Worm (Caenorhabditis elegans) whole organism, L4 larva: ENCODE results near the gene ptp-5.2.

Experiments
- F26F4.8 ChIP-seq: fragments of 200-800 bp; sonication (Bioruptor generic); conservative IDR thresholded peaks from 2 replicates; pipeline ENCODE4 v1.3.6; 2022; ENCODE audit warnings: missing genetic modification characterization, missing compliant biosample characterization
- T20F7.1 ChIP-seq: fragments of 200-800 bp; sonication (Bioruptor generic); optimal IDR thresholded peaks from 2 replicates; lab custom pipeline; 2018; ENCODE audit warnings: mild to moderate bottlenecking, missing genetic modification characterization, missing compliant biosample characterization
- ceh-28 ChIP-seq: fragments of 150-350 bp; optimal IDR thresholded peaks from 2 replicates; lab custom pipeline; 2014; ENCODE audit warnings: missing biosample characterization, missing genetic modification reagents, missing genetic modification characterization
- ces-1 ChIP-seq: fragments of 150-350 bp; sonication (generic microtip); optimal IDR thresholded peaks from 4 replicates; lab custom pipeline; 2014; ENCODE audit warnings: missing biosample characterization, missing genetic modification reagents, missing genetic modification characterization
- dmd-6 ChIP-seq: fragments of 200-800 bp; sonication (Bioruptor generic); IDR thresholded peaks from 2 replicates; pipeline ENCODE4 v1.3.6; 2022; ENCODE audit warnings: missing genetic modification reagents, missing genetic modification characterization, missing compliant biosample characterization
- dmd-9 ChIP-seq: fragments of 200-800 bp; sonication (Bioruptor generic); IDR thresholded peaks from 2 replicates; pipeline ENCODE4 v1.3.6; 2022; ENCODE audit warnings: missing genetic modification reagents, missing genetic modification characterization, missing compliant biosample characterization
- egl-27 ChIP-seq: sonication (generic microtip); optimal IDR thresholded peaks from 3 replicates; lab custom pipeline; 2017; ENCODE audit warnings: missing biosample characterization, missing genetic modification reagents, missing genetic modification characterization
- fos-1 ChIP-seq: fragments of 150-350 bp; optimal IDR thresholded peaks from 2 replicates; lab custom pipeline; 2014; ENCODE audit warnings: missing biosample characterization, missing genetic modification characterization
- nhr-25 ChIP-seq: sonication (generic microtip); optimal IDR thresholded peaks from 2 replicates; lab custom pipeline; 2017; ENCODE audit warnings: missing genetic modification characterization, mild to moderate bottlenecking, missing compliant biosample characterization, antibody characterized with exemption, moderate library complexity, borderline replicate concordance; ENCODE audit not compliant: insufficient read depth
- nhr-77 ChIP-seq: fragments of 150-350 bp; optimal IDR thresholded peaks from 2 replicates; lab custom pipeline; 2014; ENCODE audit warnings: missing biosample characterization, missing genetic modification characterization
- pha-4 ChIP-seq, 2 experiments: fragments of 150-350 bp in 1 of 2; fragments of 200-800 bp in 1 of 2; sonication (Bioruptor generic) in 1 of 2; IDR thresholded peaks in 1 of 2; optimal IDR thresholded peaks in 1 of 2; 2 replicates each; pipeline versions ENCODE4 v1.3.6 to Lab custom; 2014 to 2022; ENCODE audit warnings: missing genetic modification characterization in 2 of 2, missing genetic modification reagents in 2 of 2, missing biosample characterization in 1 of 2, missing compliant biosample characterization in 1 of 2
- set-16 ChIP-seq: fragments of 200-800 bp; sonication (Bioruptor generic); IDR thresholded peaks from 2 replicates; pipeline ENCODE4 v1.3.6; 2022; ENCODE audit warnings: missing genetic modification reagents, missing genetic modification characterization, missing compliant biosample characterization
- snpc-4 ChIP-seq: fragments of 150-350 bp; optimal IDR thresholded peaks from 2 replicates; lab custom pipeline; 2014; ENCODE audit warnings: missing biosample characterization, missing genetic modification characterization
- ztf-11 ChIP-seq: fragments of 150-350 bp; optimal IDR thresholded peaks from 2 replicates; lab custom pipeline; 2014; ENCODE audit warnings: missing biosample characterization, missing genetic modification characterization

DNA sequence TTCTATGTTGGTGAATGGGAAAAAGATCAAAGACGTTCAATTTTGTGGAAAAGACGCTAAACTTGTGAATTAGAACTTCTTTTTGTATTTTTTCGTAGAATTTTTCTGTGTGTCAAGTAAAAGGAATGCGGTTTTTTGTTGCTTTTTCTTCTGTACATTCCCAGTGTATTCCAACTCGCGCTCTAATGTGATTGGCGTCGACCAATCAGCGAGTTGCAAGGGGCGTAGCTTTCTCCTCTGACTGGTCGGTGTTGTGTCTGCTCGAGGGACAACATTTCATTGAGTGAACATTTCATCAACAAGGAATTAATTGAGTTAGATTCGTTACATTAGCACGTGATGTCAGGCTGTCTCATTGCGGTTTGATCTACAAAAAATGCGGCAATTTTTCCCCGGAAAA is 40.2 kb upstream of the ptp-5.2 start:
- TF ChIP-seq set-16 (GFP tag; lab: Robert Waterston, UW) (no peak), ces-1 (GFP tag; lab: Kevin White, UChicago) (no peak), F26F4.8 (GFP tag; lab: Robert Waterston, UW) (no peak), ceh-28 (tag; lab: Kevin White, UChicago) (no peak), pha-4 (GFP tag; IDR thresholded peaks at IDR 0.05; lab: Robert Waterston, UW) (no peak), pha-4 (tag; optimal IDR thresholded peaks at IDR 0.05; lab: Kevin White, UChicago) (no peak), dmd-6 (no peak), egl-27 (no peak), fos-1 (tag; lab: Kevin White, UChicago) (no peak), dmd-9 (GFP tag; lab: Robert Waterston, UW) (no peak), nhr-25 (no peak), snpc-4 (no peak), nhr-77 (tag; lab: Kevin White, UChicago) (no peak), ztf-11 (tag; lab: Kevin White, UChicago) (no peak), T20F7.1 (GFP tag; lab: Kevin White, UChicago) (no peak)
